Fruit fly (Drosophila melanogaster) whole organism, embryonic: Measurements from ENCODE around the gene Glyat.
A peak's percentile ranks its signal among the peaks of the same experiment; 100 is the strongest.

Experiments used
- Bteb2 ChIP-seq: fragments of 200-800 bp; sonication (Bioruptor generic); optimal IDR thresholded peaks from 2 replicates; lab custom pipeline; 2016; ENCODE audit warnings: missing biosample characterization, missing genetic modification characterization
- CG1024 ChIP-seq: fragments of 200-800 bp; sonication (Bioruptor generic); IDR thresholded peaks from 2 replicates; pipeline ENCODE4 v1.3.6; 2022; ENCODE audit warnings: missing biosample characterization, missing genetic modification characterization
- CG10267 ChIP-seq: fragments of 200-800 bp; sonication (Bioruptor generic); optimal IDR thresholded peaks from 2 replicates; lab custom pipeline; 2018; ENCODE audit warnings: missing biosample characterization, mild to moderate bottlenecking, missing genetic modification characterization, moderate library complexity
- CG11093 ChIP-seq: fragments of 200-800 bp; sonication (Bioruptor generic); IDR thresholded peaks from 3 replicates; pipeline ENCODE4 v1.3.6; 2022; ENCODE audit warnings: missing biosample characterization, missing genetic modification characterization
- CG11695 ChIP-seq: fragments of 200-800 bp; sonication (Bioruptor generic); IDR thresholded peaks from 3 replicates; pipeline ENCODE4 v1.3.6; 2022; ENCODE audit warnings: missing biosample characterization, missing genetic modification characterization
- CG14014 ChIP-seq: fragments of 200-800 bp; sonication (Bioruptor generic); IDR thresholded peaks from 2 replicates; pipeline ENCODE4 v1.3.6; 2022; ENCODE audit warnings: missing biosample characterization, missing genetic modification characterization
- CG1603 ChIP-seq: fragments of 200-800 bp; sonication (Bioruptor generic); optimal IDR thresholded peaks from 2 replicates; lab custom pipeline; 2019; ENCODE audit warnings: missing biosample characterization, mild to moderate bottlenecking, missing genetic modification characterization, moderate library complexity
- CG16815 ChIP-seq: fragments of 200-800 bp; sonication (Bioruptor generic); optimal IDR thresholded peaks from 3 replicates; lab custom pipeline; 2017; ENCODE audit warnings: missing biosample characterization, mild to moderate bottlenecking, missing genetic modification characterization
- CG17328 ChIP-seq: fragments of 200-800 bp; sonication (Bioruptor generic); IDR thresholded peaks from 2 replicates; pipeline ENCODE4 v1.3.6; 2022; ENCODE audit warnings: missing biosample characterization, missing genetic modification characterization
- CG31224 ChIP-seq: fragments of 200-800 bp; sonication (Bioruptor generic); IDR thresholded peaks from 2 replicates; pipeline ENCODE4 v1.3.6; 2022; ENCODE audit warnings: missing biosample characterization, missing genetic modification characterization
- CG32772 ChIP-seq: fragments of 200-800 bp; sonication (Bioruptor generic); IDR thresholded peaks from 2 replicates; pipeline ENCODE4 v1.3.6; 2022; ENCODE audit warnings: missing biosample characterization, missing genetic modification characterization
- CG33213 ChIP-seq: fragments of 200-800 bp; sonication (Bioruptor generic); optimal IDR thresholded peaks from 3 replicates; lab custom pipeline; 2016; ENCODE audit warnings: missing biosample characterization, missing genetic modification characterization
- CG34376 ChIP-seq: fragments of 200-800 bp; sonication (Bioruptor generic); optimal IDR thresholded peaks from 2 replicates; lab custom pipeline; 2018; ENCODE audit warnings: missing biosample characterization, mild to moderate bottlenecking, missing genetic modification characterization
- CG4328 ChIP-seq: fragments of 200-800 bp; sonication (Bioruptor generic); optimal IDR thresholded peaks from 3 replicates; lab custom pipeline; 2017; ENCODE audit warnings: missing biosample characterization, missing genetic modification reagents, missing genetic modification characterization
- CG6813 ChIP-seq: fragments of 200-800 bp; sonication (Bioruptor generic); optimal IDR thresholded peaks from 2 replicates; lab custom pipeline; 2017; ENCODE audit warnings: missing biosample characterization, missing genetic modification characterization, mild to moderate bottlenecking, moderate library complexity, missing genetic modification reagents
- CG7987 ChIP-seq: fragments of 200-800 bp; sonication (Bioruptor generic); optimal IDR thresholded peaks from 2 replicates; lab custom pipeline; 2018; ENCODE audit warnings: missing biosample characterization, mild to moderate bottlenecking, missing genetic modification characterization, moderate library complexity
- CG9817 ChIP-seq: fragments of 200-800 bp; sonication (Bioruptor generic); optimal IDR thresholded peaks from 2 replicates; lab custom pipeline; 2018; ENCODE audit warnings: missing biosample characterization, mild to moderate bottlenecking, missing genetic modification characterization, moderate library complexity
- CoRest ChIP-seq: fragments of 200-800 bp; sonication (Bioruptor generic); optimal IDR thresholded peaks from 3 replicates; lab custom pipeline; 2018; ENCODE audit warnings: missing biosample characterization, mild to moderate bottlenecking, missing genetic modification characterization, moderate library complexity
- Dad ChIP-seq: fragments of 200-800 bp; sonication (Bioruptor generic); optimal IDR thresholded peaks from 3 replicates; lab custom pipeline; 2016; ENCODE audit warnings: missing biosample characterization, missing genetic modification characterization
- Deaf1 ChIP-seq: fragments of 200-800 bp; optimal IDR thresholded peaks from 3 replicates; lab custom pipeline; 2019; ENCODE audit warnings: missing biosample characterization, mild to moderate bottlenecking, missing genetic modification characterization, moderate library complexity
- ERR ChIP-seq: fragments of 200-800 bp; sonication (Bioruptor generic); optimal IDR thresholded peaks from 2 replicates; lab custom pipeline; 2016; ENCODE audit warnings: missing biosample characterization, missing genetic modification characterization
- Hand ChIP-seq: fragments of 200-800 bp; sonication (Bioruptor generic); optimal IDR thresholded peaks from 2 replicates; lab custom pipeline; 2017; ENCODE audit warnings: mild to moderate bottlenecking, missing biosample characterization, missing genetic modification reagents, missing genetic modification characterization
- Hey ChIP-seq: fragments of 200-800 bp; sonication (Bioruptor generic); optimal IDR thresholded peaks from 3 replicates; lab custom pipeline; 2018; ENCODE audit warnings: missing biosample characterization, mild to moderate bottlenecking, missing genetic modification characterization
- HmgD ChIP-seq: fragments of 200-800 bp; sonication (Bioruptor generic); optimal IDR thresholded peaks from 3 replicates; lab custom pipeline; 2016; ENCODE audit warnings: missing biosample characterization, missing genetic modification characterization
- Hmr ChIP-seq: fragments of 200-800 bp; sonication (Bioruptor generic); optimal IDR thresholded peaks from 3 replicates; lab custom pipeline; 2017; ENCODE audit warnings: mild to moderate bottlenecking, missing biosample characterization, missing genetic modification reagents, missing genetic modification characterization
- Jarid2 ChIP-seq: fragments of 200-800 bp; sonication (Bioruptor generic); optimal IDR thresholded peaks from 3 replicates; lab custom pipeline; 2017; ENCODE audit warnings: mild to moderate bottlenecking, missing biosample characterization, missing genetic modification reagents, missing genetic modification characterization
- Sox102F ChIP-seq: fragments of 200-800 bp; sonication (Bioruptor generic); optimal IDR thresholded peaks from 2 replicates; lab custom pipeline; 2018; ENCODE audit warnings: missing biosample characterization, mild to moderate bottlenecking, missing genetic modification characterization, moderate library complexity
- Ssrp ChIP-seq: fragments of 200-800 bp; sonication (Bioruptor generic); optimal IDR thresholded peaks from 2 replicates; lab custom pipeline; 2018; ENCODE audit warnings: missing biosample characterization, mild to moderate bottlenecking, missing genetic modification characterization, moderate library complexity
- Usf ChIP-seq: fragments of 200-800 bp; sonication (Bioruptor generic); optimal IDR thresholded peaks from 2 replicates; lab custom pipeline; 2017; ENCODE audit warnings: missing genotype, missing biosample characterization, missing genetic modification characterization
- Xrp1 ChIP-seq: fragments of 200-800 bp; sonication (Bioruptor generic); IDR thresholded peaks from 2 replicates; pipeline ENCODE4 v1.3.6; 2022; ENCODE audit warnings: missing biosample characterization, missing genetic modification characterization
- br ChIP-seq: fragments of >200 bp; optimal IDR thresholded peaks from 2 replicates; lab custom pipeline; 2017
- cg ChIP-seq: fragments of 200-800 bp; sonication (Bioruptor generic); optimal IDR thresholded peaks from 3 replicates; lab custom pipeline; 2019; ENCODE audit warnings: missing biosample characterization, mild to moderate bottlenecking, missing genetic modification characterization, moderate library complexity
- dm ChIP-seq: fragments of 200-800 bp; sonication (Bioruptor generic); optimal IDR thresholded peaks from 3 replicates; lab custom pipeline; 2016; ENCODE audit warnings: missing biosample characterization, missing genetic modification characterization
- dmrt11E ChIP-seq: fragments of 200-800 bp; sonication (Bioruptor generic); optimal IDR thresholded peaks from 3 replicates; lab custom pipeline; 2018; ENCODE audit warnings: missing biosample characterization, mild to moderate bottlenecking, missing genetic modification characterization, moderate library complexity
- dmrt99B ChIP-seq: fragments of 200-800 bp; sonication (Bioruptor generic); optimal IDR thresholded peaks from 2 replicates; lab custom pipeline; 2018; ENCODE audit warnings: missing biosample characterization, mild to moderate bottlenecking, missing genetic modification characterization, moderate library complexity
- dpn ChIP-seq, 2 experiments: fragments of 200-800 bp; sonication (Bioruptor generic); optimal IDR thresholded peaks; 3 replicates each; lab custom pipeline; 2016; ENCODE audit warnings: missing biosample characterization in 2 of 2, missing genetic modification characterization in 2 of 2
- hbn ChIP-seq: fragments of 200-800 bp; sonication (Bioruptor generic); IDR thresholded peaks from 2 replicates; pipeline ENCODE4 v1.3.6; 2022; ENCODE audit warnings: missing biosample characterization, missing genetic modification characterization; ENCODE audit not compliant: partially characterized antibody
- maf-S ChIP-seq: fragments of 200-800 bp; sonication (Bioruptor generic); optimal IDR thresholded peaks from 2 replicates; lab custom pipeline; 2016; ENCODE audit warnings: missing biosample characterization, missing genetic modification characterization
- nerfin-1 ChIP-seq: fragments of 200-800 bp; sonication (Bioruptor generic); optimal IDR thresholded peaks from 3 replicates; lab custom pipeline; 2019; ENCODE audit warnings: missing biosample characterization, mild to moderate bottlenecking, missing genetic modification characterization, moderate library complexity
- odd ChIP-seq: fragments of 200-800 bp; sonication (Bioruptor generic); optimal IDR thresholded peaks from 2 replicates; lab custom pipeline; 2017; ENCODE audit warnings: missing biosample characterization, mild to moderate bottlenecking, missing genetic modification characterization
- onecut ChIP-seq: fragments of 200-800 bp; sonication (Bioruptor generic); IDR thresholded peaks from 2 replicates; pipeline ENCODE4 v1.3.6; 2022; ENCODE audit warnings: missing biosample characterization, missing genetic modification characterization
- otp ChIP-seq: fragments of 200-800 bp; sonication (Bioruptor generic); IDR thresholded peaks from 3 replicates; pipeline ENCODE4, ENCODE4 v1.3.6; 2022; ENCODE audit warnings: missing biosample characterization, missing genetic modification characterization
- pho ChIP-seq: fragments of 200-800 bp; sonication (Bioruptor generic); optimal IDR thresholded peaks from 2 replicates; lab custom pipeline; 2016; ENCODE audit warnings: missing biosample characterization, missing genetic modification characterization
- run ChIP-seq: fragments of 200-800 bp; sonication (Bioruptor generic); optimal IDR thresholded peaks from 3 replicates; lab custom pipeline; 2018; ENCODE audit warnings: missing biosample characterization, mild to moderate bottlenecking, missing genetic modification characterization
- slbo ChIP-seq: fragments of 200-800 bp; sonication (Bioruptor generic); IDR thresholded peaks from 2 replicates; pipeline ENCODE4 v1.3.6; 2022; ENCODE audit warnings: missing biosample characterization, missing genetic modification characterization
- slou ChIP-seq: fragments of 200-800 bp; sonication (Bioruptor generic); optimal IDR thresholded peaks from 3 replicates; lab custom pipeline; 2016; ENCODE audit warnings: missing biosample characterization, missing genetic modification characterization
- stwl ChIP-seq: fragments of 200-800 bp; sonication (Bioruptor generic); optimal IDR thresholded peaks from 3 replicates; lab custom pipeline; 2018; ENCODE audit warnings: missing biosample characterization, mild to moderate bottlenecking, missing genetic modification characterization, moderate library complexity
- tup ChIP-seq: fragments of 200-800 bp; sonication (Bioruptor generic); optimal IDR thresholded peaks from 2 replicates; lab custom pipeline; 2016; ENCODE audit warnings: missing biosample characterization, mild to moderate bottlenecking, missing genetic modification characterization, moderate library complexity
- wek ChIP-seq: fragments of 200-800 bp; sonication (Bioruptor generic); optimal IDR thresholded peaks from 3 replicates; lab custom pipeline; 2018; ENCODE audit warnings: missing biosample characterization, mild to moderate bottlenecking, missing genetic modification characterization, moderate library complexity

Glyat gene

DNA sequence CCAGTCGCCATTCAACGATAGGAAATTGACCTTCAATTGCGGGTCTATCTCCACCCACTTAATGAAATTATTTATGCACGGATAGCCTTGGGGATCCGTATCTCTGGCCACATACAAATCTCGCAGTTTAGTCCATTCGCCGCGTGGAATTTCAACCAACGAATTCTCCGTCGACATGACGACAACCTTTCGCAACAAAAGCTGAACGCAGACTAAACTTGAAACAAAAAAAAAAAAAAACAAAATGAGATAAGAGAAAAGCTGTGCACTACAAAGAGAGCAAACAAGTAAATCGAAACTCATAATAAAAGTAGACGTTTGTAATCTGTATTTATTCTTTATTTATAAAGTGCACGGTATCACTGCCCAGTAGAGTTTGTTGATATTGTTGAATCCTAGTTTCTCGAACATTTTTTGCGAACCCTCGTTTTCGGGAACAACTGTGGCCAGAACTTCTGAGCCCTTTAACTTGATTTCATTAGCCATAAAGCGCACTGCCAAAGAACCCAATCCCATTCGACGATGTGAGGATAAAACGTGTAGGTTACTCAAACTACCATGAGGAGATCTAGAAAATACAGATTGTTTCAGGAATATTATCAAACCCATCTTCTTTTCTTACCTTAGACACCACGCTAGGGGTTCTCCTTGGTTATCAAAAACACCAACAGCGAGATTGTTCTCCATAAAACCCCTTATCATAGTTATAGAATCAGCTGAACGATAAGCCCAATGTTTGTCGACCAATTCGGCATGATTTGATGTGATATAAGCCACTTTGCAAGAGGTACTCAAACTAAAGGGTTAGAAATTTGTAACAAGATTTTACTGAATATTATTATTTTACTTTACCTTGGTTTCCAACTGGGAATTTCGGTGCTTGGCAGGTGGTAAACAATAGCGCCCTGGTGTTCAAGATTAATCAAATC lies 905 bp downstream of the Glyat start, which contains the start of gene CG12560 (continued):
- TF ChIP-seq Hand (no peak), odd (GFP tag; lab: Kevin White, UChicago) (no peak), Deaf1 (tag; lab: Kevin White, UChicago) (no peak), dmrt99B (tag; lab: Kevin White, UChicago) (peak; percentile 33), CG1603 (tag; lab: Kevin White, UChicago) (no peak), Jarid2 (GFP tag; lab: Kevin White, UChicago) (peak; percentile 81), Ssrp (tag; lab: Kevin White, UChicago) (no peak), CG6813 (GFP tag; lab: Kevin White, UChicago) (no peak), hbn (GFP tag; lab: Robert Waterston, UW) (no peak), CG17328 (GFP tag; lab: Robert Waterston, UW) (no peak), CG1024 (GFP tag; lab: Robert Waterston, UW) (no peak), CG11695 (GFP tag; lab: Robert Waterston, UW) (peak; percentile 26; the same call in 1 of the 3 replicates), CG31224 (GFP tag; lab: Robert Waterston, UW) (no peak), slou (GFP tag; lab: Kevin White, UChicago) (no peak), dmrt11E (tag; lab: Kevin White, UChicago) (no peak), HmgD (no peak), CG34376 (GFP tag; lab: Kevin White, UChicago) (peak; percentile 45), CG9817 (tag; lab: Kevin White, UChicago) (no peak), CG14014 (GFP tag; lab: Robert Waterston, UW) (no peak; the same call in 1 of the 2 replicates), Sox102F (GFP tag; lab: Kevin White, UChicago) (peak; percentile 32), dm (GFP tag; lab: Kevin White, UChicago) (peak; percentile 27), Dad (no peak), CG16815 (GFP tag; lab: Kevin White, UChicago) (no peak), Bteb2 (no peak), Xrp1 (no peak), Usf (no peak), CG11093 (GFP tag; lab: Robert Waterston, UW) (no peak), CG4328 (GFP tag; lab: Kevin White, UChicago) (no peak), Hey (tag; lab: Kevin White, UChicago) (no peak), stwl (no peak), CG10267 (tag; lab: Kevin White, UChicago) (no peak), onecut (GFP tag; lab: Robert Waterston, UW) (peak; percentile 16; the same call in 1 of the 2 replicates), CG33213 (GFP tag; lab: Kevin White, UChicago) (no peak), cg (GFP tag; lab: Kevin White, UChicago) (no peak), Hmr (GFP tag; lab: Kevin White, UChicago) (peak; percentile 9), CG32772 (GFP tag; lab: Robert Waterston, UW) (peak; percentile 68), CoRest (tag; lab: Kevin White, UChicago) (no peak), slbo (GFP tag; lab: Robert Waterston, UW) (0 out of 2 replicates have a peak, but pooled peaks have one; percentile 2), pho (GFP tag; lab: Kevin White, UChicago) (peak; percentile 13), nerfin-1 (tag; lab: Kevin White, UChicago) (no peak), br (no peak), CG7987 (GFP tag; lab: Kevin White, UChicago) (no peak), dpn (GFP tag; optimal IDR thresholded peaks at IDR 0.05; lab: Kevin White, UChicago) (no peak), ERR (GFP tag; lab: Kevin White, UChicago) (no peak), otp (GFP tag; lab: Robert Waterston, UW) (no peak), run (tag; lab: Kevin White, UChicago) (no peak), tup (GFP tag; lab: Kevin White, UChicago) (no peak), maf-S (GFP tag; lab: Kevin White, UChicago) (no peak), wek (GFP tag; lab: Kevin White, UChicago) (no peak)
